Worm (Caenorhabditis elegans) whole organism, late embryonic: ENCODE data around the gene K08D12.4.

Experiments used
- C08G9.2 ChIP-seq: sonication (generic microtip); optimal IDR thresholded peaks from 2 replicates; lab custom pipeline; 2016; ENCODE audit warnings: mild to moderate bottlenecking, missing genetic modification characterization, moderate library complexity, missing compliant biosample characterization
- C38D4.7 ChIP-seq: fragments of 200-800 bp; sonication (Bioruptor generic); optimal IDR thresholded peaks from 2 replicates; lab custom pipeline; 2018; ENCODE audit warnings: mild to moderate bottlenecking, missing genetic modification characterization, moderate library complexity, missing compliant biosample characterization
- F13H6.1 ChIP-seq: sonication (generic microtip); optimal IDR thresholded peaks from 2 replicates; lab custom pipeline; 2016; ENCODE audit warnings: missing genetic modification characterization, missing compliant biosample characterization
- K09A11.1 ChIP-seq: sonication (generic microtip); optimal IDR thresholded peaks from 2 replicates; lab custom pipeline; 2017; ENCODE audit warnings: antibody characterized with exemption, mild to moderate bottlenecking, missing genetic modification characterization, missing compliant biosample characterization; ENCODE audit not compliant: insufficient read depth
- ahr-1 ChIP-seq: sonication (generic microtip); optimal IDR thresholded peaks from 2 replicates; lab custom pipeline; 2016; ENCODE audit warnings: missing genetic modification characterization, missing compliant biosample characterization
- ceh-18 ChIP-seq: sonication (generic microtip); optimal IDR thresholded peaks from 2 replicates; lab custom pipeline; 2016; ENCODE audit warnings: missing genetic modification characterization, missing compliant biosample characterization
- ceh-31 ChIP-seq: sonication (generic microtip); optimal IDR thresholded peaks from 2 replicates; lab custom pipeline; 2016; ENCODE audit warnings: missing genetic modification characterization, missing compliant biosample characterization
- ceh-48 ChIP-seq: sonication (generic microtip); optimal IDR thresholded peaks from 2 replicates; lab custom pipeline; 2016; ENCODE audit warnings: missing genetic modification characterization, inconsistent platforms, missing compliant biosample characterization
- ceh-9 ChIP-seq: sonication (generic microtip); optimal IDR thresholded peaks from 2 replicates; lab custom pipeline; 2016; ENCODE audit warnings: mild to moderate bottlenecking, missing genetic modification characterization, inconsistent platforms, missing compliant biosample characterization
- che-1 ChIP-seq: sonication (generic microtip); optimal IDR thresholded peaks from 2 replicates; lab custom pipeline; 2016; ENCODE audit warnings: mild to moderate bottlenecking, missing genetic modification characterization, missing compliant biosample characterization
- elt-2 ChIP-seq: sonication (generic microtip); optimal IDR thresholded peaks from 2 replicates; lab custom pipeline; 2016; ENCODE audit warnings: missing genetic modification reagents, missing genetic modification characterization, missing compliant biosample characterization
- elt-4 ChIP-seq: sonication (generic microtip); optimal IDR thresholded peaks from 2 replicates; lab custom pipeline; 2016; ENCODE audit warnings: missing genetic modification characterization, missing compliant biosample characterization
- fkh-10 ChIP-seq: fragments of 150-350 bp; optimal IDR thresholded peaks from 2 replicates; lab custom pipeline; 2014; ENCODE audit warnings: missing biosample characterization, missing genetic modification reagents, missing genetic modification characterization
- fkh-6 ChIP-seq: sonication (generic microtip); optimal IDR thresholded peaks from 2 replicates; lab custom pipeline; 2016; ENCODE audit warnings: missing genetic modification characterization, missing compliant biosample characterization
- hlh-13 ChIP-seq: fragments of 200-800 bp; sonication (Bioruptor generic); optimal IDR thresholded peaks from 2 replicates; lab custom pipeline; 2018; ENCODE audit warnings: mild to moderate bottlenecking, missing genetic modification characterization, missing compliant biosample characterization
- hlh-30 ChIP-seq: sonication (generic microtip); optimal IDR thresholded peaks from 2 replicates; lab custom pipeline; 2017; ENCODE audit warnings: antibody characterized with exemption, missing genetic modification characterization, missing compliant biosample characterization; ENCODE audit not compliant: insufficient read depth
- lin-11 ChIP-seq: fragments of 200-800 bp; sonication (Bioruptor generic); optimal IDR thresholded peaks from 2 replicates; lab custom pipeline; 2018; ENCODE audit warnings: mild to moderate bottlenecking, missing genetic modification characterization, missing compliant biosample characterization
- madf-2 ChIP-seq: sonication (generic microtip); optimal IDR thresholded peaks from 2 replicates; lab custom pipeline; 2017; ENCODE audit warnings: missing genetic modification characterization, missing compliant biosample characterization
- nfya-1 ChIP-seq: sonication (generic microtip); optimal IDR thresholded peaks from 2 replicates; lab custom pipeline; 2017; ENCODE audit warnings: missing genetic modification characterization, mild to moderate bottlenecking, missing compliant biosample characterization, antibody characterized with exemption, moderate library complexity
- pag-3 ChIP-seq: sonication (generic microtip); optimal IDR thresholded peaks from 2 replicates; lab custom pipeline; 2016; ENCODE audit warnings: missing compliant biosample characterization, missing genetic modification characterization, borderline replicate concordance
- pat-9 ChIP-seq: fragments of 200-800 bp; sonication (Bioruptor generic); optimal IDR thresholded peaks from 2 replicates; lab custom pipeline; 2018; ENCODE audit warnings: mild to moderate bottlenecking, missing genetic modification characterization, moderate library complexity, missing compliant biosample characterization
- pha-4 ChIP-seq: fragments of 150-350 bp; optimal IDR thresholded peaks from 2 replicates; lab custom pipeline; 2018; ENCODE audit warnings: missing biosample characterization, missing genetic modification reagents, missing genetic modification characterization
- pros-1 ChIP-seq: fragments of 150-350 bp; optimal IDR thresholded peaks from 2 replicates; lab custom pipeline; 2014; ENCODE audit warnings: missing biosample characterization, missing genetic modification reagents, missing genetic modification characterization
- ref-2 ChIP-seq: sonication (generic microtip); optimal IDR thresholded peaks from 2 replicates; lab custom pipeline; 2016; ENCODE audit warnings: missing genetic modification characterization, missing compliant biosample characterization
- sdc-2 ChIP-seq: sonication (generic microtip); optimal IDR thresholded peaks from 2 replicates; lab custom pipeline; 2016; ENCODE audit warnings: missing genotype, missing genetic modification characterization, missing compliant biosample characterization
- syd-9 ChIP-seq: sonication (generic microtip); optimal IDR thresholded peaks from 2 replicates; lab custom pipeline; 2016; ENCODE audit warnings: mild to moderate bottlenecking, missing genetic modification characterization, moderate library complexity, missing compliant biosample characterization
- tbx-2 ChIP-seq: sonication (generic microtip); optimal IDR thresholded peaks from 2 replicates; lab custom pipeline; 2016; ENCODE audit warnings: missing genetic modification characterization, missing compliant biosample characterization
- tbx-7 ChIP-seq: sonication (generic microtip); optimal IDR thresholded peaks from 2 replicates; lab custom pipeline; 2016; ENCODE audit warnings: missing genotype, missing genetic modification characterization, missing compliant biosample characterization
- ttx-3 ChIP-seq: sonication (generic microtip); optimal IDR thresholded peaks from 2 replicates; lab custom pipeline; 2016; ENCODE audit warnings: missing genetic modification reagents, missing genetic modification characterization, missing compliant biosample characterization
- unc-3 ChIP-seq, 2 experiments: fragments of 200-800 bp in 1 of 2; sonication (Bioruptor generic) in 1 of 2; sonication (generic microtip) in 1 of 2; conservative IDR thresholded peaks in 1 of 2; optimal IDR thresholded peaks in 1 of 2; 2 replicates each; pipeline versions ENCODE4 v1.3.6 to Lab custom; 2016 to 2022; ENCODE audit warnings: missing compliant biosample characterization in 2 of 2, missing genetic modification characterization in 2 of 2, missing genetic modification reagents in 1 of 2
- unc-42 ChIP-seq: sonication (generic microtip); optimal IDR thresholded peaks from 2 replicates; lab custom pipeline; 2016; ENCODE audit warnings: missing genotype, missing genetic modification characterization, missing compliant biosample characterization
- unc-55 ChIP-seq: sonication (generic microtip); optimal IDR thresholded peaks from 2 replicates; lab custom pipeline; 2017; ENCODE audit warnings: missing biosample characterization, missing genetic modification reagents, missing genetic modification characterization
- unc-86 ChIP-seq: sonication (generic microtip); optimal IDR thresholded peaks from 2 replicates; lab custom pipeline; 2016; ENCODE audit warnings: missing genetic modification characterization, missing compliant biosample characterization
- zip-5 ChIP-seq: sonication (generic microtip); optimal IDR thresholded peaks from 2 replicates; lab custom pipeline; 2016; ENCODE audit warnings: missing genetic modification characterization, missing compliant biosample characterization

K08D12.4 gene

ce11 chrIV:1727538-1728072, 20.5 kb downstream of the K08D12.4 start:
- peak; percentile 76 for TF ChIP-seq ceh-48
- no peak for TF ChIP-seq F13H6.1 (tag; lab: Kevin White, UChicago)

- TF ChIP-seq hlh-30 (tag; lab: Kevin White, UChicago): no peak
- TF ChIP-seq pha-4 (tag; lab: Kevin White, UChicago): no peak
- peak; percentile 21 for TF ChIP-seq tbx-2 (tag; lab: Kevin White, UChicago)
- peak; percentile 7 for TF ChIP-seq elt-2 (tag; lab: Kevin White, UChicago)
- TF ChIP-seq ceh-48: no peak
- TF ChIP-seq ceh-9 (tag; lab: Kevin White, UChicago): no peak
- peak; percentile 10 for TF ChIP-seq unc-42 (tag; lab: Kevin White, UChicago)
- TF ChIP-seq nfya-1 (tag; lab: Kevin White, UChicago): peak; percentile 9
- TF ChIP-seq pag-3 (tag; lab: Kevin White, UChicago): no peak
- peak; percentile 9 for TF ChIP-seq unc-86 (tag; lab: Kevin White, UChicago)
- TF ChIP-seq ceh-18 (tag; lab: Kevin White, UChicago): peak; percentile 29
- TF ChIP-seq ceh-31 (tag; lab: Kevin White, UChicago): peak; percentile 38
- TF ChIP-seq che-1 (tag; lab: Kevin White, UChicago): peak; percentile 38
- TF ChIP-seq madf-2 (tag; lab: Kevin White, UChicago): peak; percentile 5
Measured at ce11 chrIV:1738324-1738730, 31.2 kb downstream of the K08D12.4 start.

ce11 chrIV:1738892-1739291, 31.8 kb downstream of the K08D12.4 start:
- TF ChIP-seq pat-9 (tag; lab: Kevin White, UChicago) (no peak), pha-4 (tag; lab: Kevin White, UChicago) (no peak), syd-9 (tag; lab: Kevin White, UChicago) (no peak), zip-5 (tag; lab: Kevin White, UChicago) (no peak)

ce11 chrIV:1739366-1740104, 32.4 kb downstream of the K08D12.4 start:
- no peak for TF ChIP-seq unc-55 (GFP tag; lab: Kevin White, UChicago)
- TF ChIP-seq ref-2 (tag; lab: Kevin White, UChicago): no peak
- TF ChIP-seq ttx-3 (tag; lab: Kevin White, UChicago): no peak

ce11 chrIV:1740105-1741023, 33.3 kb downstream of the K08D12.4 start, which contains the start of gene ptpn-22:
TSS of gene ptpn-22 (minus strand) at chrIV:1740262.
- TF ChIP-seq ceh-48 (peak; percentile 80), pros-1 (tag; lab: Kevin White, UChicago) (no peak)

ce11 chrIV:1745453-1746051, 38.5 kb downstream of the K08D12.4 start, which contains the start of the genes Y41D4A.6 and Y41D4A.4:
TSS of gene Y41D4A.6 (minus strand) at chrIV:1745503.
TSS of gene Y41D4A.4 (plus strand) at chrIV:1746001.
- TF ChIP-seq hlh-13 (GFP tag; lab: Kevin White, UChicago) (peak; percentile 1), fkh-10 (GFP tag; lab: Kevin White, UChicago) (no peak), che-1 (tag; lab: Kevin White, UChicago) (peak; percentile 65), lin-11 (peak; percentile 21), ceh-48 (peak; percentile 64), tbx-7 (peak; percentile 98), C38D4.7 (GFP tag; lab: Kevin White, UChicago) (peak; percentile 62), C08G9.2 (tag; lab: Kevin White, UChicago) (peak; percentile 99), elt-4 (peak; percentile 89), K09A11.1 (tag; lab: Kevin White, UChicago) (no peak), F13H6.1 (tag; lab: Kevin White, UChicago) (peak; percentile 97), fkh-6 (tag; lab: Kevin White, UChicago) (peak; percentile 93), pha-4 (tag; lab: Kevin White, UChicago) (no peak), zip-5 (tag; lab: Kevin White, UChicago) (peak; percentile 99), ahr-1 (peak; percentile 98), unc-3 (GFP tag; conservative IDR thresholded peaks at IDR 0.05; lab: Robert Waterston, UW) (no peak; the same call in 1 of the 2 replicates), unc-3 (tag; optimal IDR thresholded peaks at IDR 0.05; lab: Kevin White, UChicago) (peak; percentile 95), ref-2 (tag; lab: Kevin White, UChicago) (peak; percentile 99), tbx-2 (tag; lab: Kevin White, UChicago) (peak; percentile 99), sdc-2 (peak; percentile 69), ceh-18 (tag; lab: Kevin White, UChicago) (peak; percentile 90), unc-86 (tag; lab: Kevin White, UChicago) (peak; percentile 85)
